Worm (Caenorhabditis elegans) whole organism, late embryonic: ENCODE results near the gene srw-60.

Experiments used
- ceh-18 ChIP-seq: sonication (generic microtip); optimal IDR thresholded peaks from 2 replicates; lab custom pipeline; 2016; ENCODE audit warnings: missing genetic modification characterization, missing compliant biosample characterization
- fkh-6 ChIP-seq: sonication (generic microtip); optimal IDR thresholded peaks from 2 replicates; lab custom pipeline; 2016; ENCODE audit warnings: missing genetic modification characterization, missing compliant biosample characterization
- madf-2 ChIP-seq: sonication (generic microtip); optimal IDR thresholded peaks from 2 replicates; lab custom pipeline; 2017; ENCODE audit warnings: missing genetic modification characterization, missing compliant biosample characterization
- pqm-1 ChIP-seq: sonication (generic microtip); optimal IDR thresholded peaks from 2 replicates; lab custom pipeline; 2016; ENCODE audit warnings: missing genetic modification characterization, missing compliant biosample characterization
- tbx-2 ChIP-seq: sonication (generic microtip); optimal IDR thresholded peaks from 2 replicates; lab custom pipeline; 2016; ENCODE audit warnings: missing genetic modification characterization, missing compliant biosample characterization

ce11 chrII:2962531-2963164 lies 4.2 kb downstream of the srw-60 start:
- TF ChIP-seq tbx-2 (tag; lab: Kevin White, UChicago) (no peak), pqm-1 (tag; lab: Kevin White, UChicago) (no peak), madf-2 (no peak), ceh-18 (tag; lab: Kevin White, UChicago) (no peak), fkh-6 (no peak)
